Worm (Caenorhabditis elegans) whole organism, young adult: ENCODE results near the gene C46E10.1.

Experiments
- B0261.1 ChIP-seq: sonication (generic microtip); optimal IDR thresholded peaks from 2 replicates; lab custom pipeline; 2016; ENCODE audit warnings: mild to moderate bottlenecking, missing genetic modification characterization, moderate library complexity, missing compliant biosample characterization
- B0336.3 ChIP-seq: fragments of 200-800 bp; sonication (Bioruptor generic); IDR thresholded peaks from 2 replicates; pipeline ENCODE4 v1.3.6; 2022; ENCODE audit warnings: missing genetic modification characterization, missing compliant biosample characterization
- F33H1.4 ChIP-seq: fragments of 200-800 bp; sonication (Bioruptor generic); IDR thresholded peaks from 2 replicates; pipeline ENCODE4 v1.3.6; 2022; ENCODE audit warnings: missing genetic modification reagents, missing genetic modification characterization, missing compliant biosample characterization
- F39B2.1 ChIP-seq: fragments of 200-800 bp; sonication (Bioruptor generic); IDR thresholded peaks from 2 replicates; pipeline ENCODE4 v1.3.6; 2022; ENCODE audit warnings: missing genetic modification reagents, missing genetic modification characterization, missing compliant biosample characterization
- F49E8.2 ChIP-seq: sonication (generic microtip); optimal IDR thresholded peaks from 3 replicates; lab custom pipeline; 2017; ENCODE audit warnings: missing genetic modification characterization, mild to moderate bottlenecking, missing compliant biosample characterization, antibody characterized with exemption, moderate library complexity; ENCODE audit not compliant: insufficient read depth
- K11D2.4 ChIP-seq: fragments of 200-800 bp; sonication (Bioruptor generic); IDR thresholded peaks from 2 replicates; pipeline ENCODE4 v1.3.6; 2022; ENCODE audit warnings: missing genetic modification reagents, missing genetic modification characterization, missing compliant biosample characterization
- Y79H2A.3 ChIP-seq: fragments of 200-800 bp; sonication (Bioruptor generic); conservative IDR thresholded peaks from 2 replicates; pipeline ENCODE4 v1.3.6; 2022; ENCODE audit warnings: missing genetic modification reagents, missing genetic modification characterization, missing compliant biosample characterization
- aptf-2 ChIP-seq: fragments of 200-800 bp; sonication (Bioruptor generic); conservative IDR thresholded peaks from 2 replicates; pipeline ENCODE4 v1.3.6; 2022; ENCODE audit warnings: missing genetic modification reagents, missing genetic modification characterization, missing compliant biosample characterization
- atf-7 ChIP-seq: sonication (generic microtip); optimal IDR thresholded peaks from 2 replicates; lab custom pipeline; 2017; ENCODE audit warnings: mild to moderate bottlenecking, missing genetic modification characterization, missing compliant biosample characterization
- ceh-79 ChIP-seq: sonication (generic microtip); optimal IDR thresholded peaks from 2 replicates; lab custom pipeline; 2017; ENCODE audit warnings: mild to moderate bottlenecking, missing genetic modification characterization, missing compliant biosample characterization
- dox-1 ChIP-seq: fragments of 200-800 bp; sonication (Bioruptor generic); IDR thresholded peaks from 2 replicates; pipeline ENCODE4 v1.3.6; 2022; ENCODE audit warnings: missing genetic modification reagents, missing genetic modification characterization, missing compliant biosample characterization
- dpff-1 ChIP-seq: sonication (generic microtip); optimal IDR thresholded peaks from 2 replicates; lab custom pipeline; 2017; ENCODE audit warnings: mild to moderate bottlenecking, missing genetic modification characterization, missing compliant biosample characterization
- egl-18 ChIP-seq: fragments of 200-800 bp; sonication (Bioruptor generic); IDR thresholded peaks from 2 replicates; pipeline ENCODE4 v1.3.6; 2022; ENCODE audit warnings: missing genetic modification reagents, missing genetic modification characterization, missing compliant biosample characterization
- gei-17 ChIP-seq: fragments of 200-800 bp; sonication (Bioruptor generic); optimal IDR thresholded peaks from 2 replicates; lab custom pipeline; 2018; ENCODE audit warnings: mild to moderate bottlenecking, missing genetic modification characterization, missing compliant biosample characterization
- hlh-26 ChIP-seq: fragments of 200-800 bp; sonication (Bioruptor generic); conservative IDR thresholded peaks from 2 replicates; pipeline ENCODE4 v1.3.6; 2022; ENCODE audit warnings: missing genetic modification reagents, missing genetic modification characterization, missing compliant biosample characterization
- hmg-1.2 ChIP-seq: fragments of 200-800 bp; sonication (Bioruptor generic); IDR thresholded peaks from 2 replicates; pipeline ENCODE4 v1.3.6; 2022; ENCODE audit warnings: missing genetic modification reagents, missing genetic modification characterization, missing compliant biosample characterization
- hsf-1 ChIP-seq: fragments of 200-800 bp; sonication (Bioruptor generic); IDR thresholded peaks from 2 replicates; pipeline ENCODE4 v1.3.6; 2022; ENCODE audit warnings: missing genetic modification reagents, missing genetic modification characterization, missing compliant biosample characterization
- lag-1 ChIP-seq: fragments of 200-800 bp; sonication (Bioruptor generic); IDR thresholded peaks from 2 replicates; pipeline ENCODE4 v1.3.6; 2022; ENCODE audit warnings: missing genetic modification reagents, missing genetic modification characterization, missing compliant biosample characterization
- madf-10 ChIP-seq: sonication (generic microtip); optimal IDR thresholded peaks from 2 replicates; lab custom pipeline; 2016; ENCODE audit warnings: mild to moderate bottlenecking, missing genetic modification characterization, missing compliant biosample characterization
- madf-3 ChIP-seq: fragments of 200-800 bp; sonication (Bioruptor generic); IDR thresholded peaks from 2 replicates; pipeline ENCODE4 v1.3.6; 2022; ENCODE audit warnings: missing genetic modification reagents, missing genetic modification characterization, missing compliant biosample characterization
- madf-8 ChIP-seq: fragments of 200-800 bp; sonication (Bioruptor generic); conservative IDR thresholded peaks from 2 replicates; pipeline ENCODE4 v1.3.6; 2022; ENCODE audit warnings: missing genetic modification reagents, missing genetic modification characterization, missing compliant biosample characterization
- mel-28 ChIP-seq: sonication (generic microtip); optimal IDR thresholded peaks from 2 replicates; lab custom pipeline; 2016; ENCODE audit warnings: borderline replicate concordance, mild to moderate bottlenecking, missing genetic modification characterization, missing compliant biosample characterization
- nfya-2 ChIP-seq: fragments of 200-800 bp; sonication (Bioruptor generic); IDR thresholded peaks from 2 replicates; pipeline ENCODE4 v1.3.6; 2022; ENCODE audit warnings: missing genetic modification reagents, missing genetic modification characterization, missing compliant biosample characterization
- nfyb-1 ChIP-seq: fragments of 200-800 bp; sonication (Bioruptor generic); IDR thresholded peaks from 2 replicates; pipeline ENCODE4 v1.3.6; 2022; ENCODE audit warnings: missing genetic modification reagents, missing genetic modification characterization, missing compliant biosample characterization
- nhr-120 ChIP-seq: fragments of 200-800 bp; sonication (Bioruptor generic); IDR thresholded peaks from 2 replicates; pipeline ENCODE4 v1.3.6; 2022; ENCODE audit warnings: missing genetic modification characterization, missing compliant biosample characterization
- nhr-80 ChIP-seq: sonication (generic microtip); optimal IDR thresholded peaks from 2 replicates; lab custom pipeline; 2016; ENCODE audit warnings: missing genetic modification characterization, missing compliant biosample characterization
- snpc-1.3 ChIP-seq: sonication (generic microtip); optimal IDR thresholded peaks from 2 replicates; lab custom pipeline; 2017; ENCODE audit warnings: missing genetic modification characterization, mild to moderate bottlenecking, missing compliant biosample characterization, antibody characterized with exemption, moderate library complexity, missing genotype, missing genetic modification reagents; ENCODE audit not compliant: insufficient read depth
- snpc-4 ChIP-seq, 5 experiments: fragments of 150-350 bp in 1 of 5; sonication (generic microtip) in 4 of 5; optimal IDR thresholded peaks; 2 replicates each; lab custom pipeline; 2014 to 2018; ENCODE audit warnings: missing genetic modification characterization in 5 of 5, missing biosample characterization in 3 of 5, antibody characterized with exemption in 2 of 5, mild to moderate bottlenecking in 2 of 5, missing compliant biosample characterization in 2 of 5, missing genotype in 2 of 5, moderate library complexity in 2 of 5, missing genetic modification reagents in 1 of 5
- sptf-2 ChIP-seq: fragments of 200-800 bp; sonication (Bioruptor generic); optimal IDR thresholded peaks from 2 replicates; lab custom pipeline; 2018; ENCODE audit warnings: mild to moderate bottlenecking, missing genetic modification characterization, missing compliant biosample characterization
- tbp1 ChIP-seq: fragments of 200-800 bp; sonication (Bioruptor generic); optimal IDR thresholded peaks from 2 replicates; lab custom pipeline; 2018; ENCODE audit warnings: mild to moderate bottlenecking, missing genetic modification characterization, missing compliant biosample characterization
- tbx-9 ChIP-seq: sonication (generic microtip); optimal IDR thresholded peaks from 2 replicates; lab custom pipeline; 2016; ENCODE audit warnings: borderline replicate concordance, missing genetic modification characterization, inconsistent platforms, missing compliant biosample characterization
- zim-3 ChIP-seq: sonication (generic microtip); optimal IDR thresholded peaks from 2 replicates; lab custom pipeline; 2017; ENCODE audit warnings: mild to moderate bottlenecking, missing genetic modification characterization, moderate library complexity, missing compliant biosample characterization
- ztf-22 ChIP-seq: fragments of 200-800 bp; sonication (Bioruptor generic); optimal IDR thresholded peaks from 2 replicates; lab custom pipeline; 2018; ENCODE audit warnings: mild to moderate bottlenecking, missing genetic modification characterization, moderate library complexity, missing compliant biosample characterization

Gene C46E10.1

DNA sequence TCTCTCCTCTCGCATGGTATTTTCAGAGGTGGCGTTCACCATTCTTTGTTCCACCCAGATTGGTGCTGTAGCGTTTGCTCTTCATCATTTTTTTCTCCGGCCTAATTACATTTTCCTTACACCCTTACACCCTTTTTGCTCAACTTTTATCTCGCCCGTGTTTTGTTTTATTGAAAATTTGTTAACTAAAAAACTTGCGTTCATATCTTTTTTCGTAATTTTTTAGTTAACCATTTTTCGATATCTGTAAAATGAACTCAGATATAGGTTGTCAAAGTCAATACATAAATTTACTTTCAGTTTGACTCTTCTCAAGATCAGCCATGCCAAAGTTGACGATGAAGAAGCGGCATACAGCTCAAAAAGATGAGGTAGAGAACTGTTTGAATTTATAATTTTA is 17.6 kb downstream of the C46E10.1 start, which contains the start of gene F12E12.1:
Gene F12E12.1 (plus strand): TSS at position 301 of the 400 bp plus-strand sequence.
- TF ChIP-seq F49E8.2 (tag; lab: Kevin White, UChicago), result no peak
- no peak for TF ChIP-seq ceh-79
- TF ChIP-seq B0261.1 (tag; lab: Kevin White, UChicago), result no peak
- TF ChIP-seq egl-18 (GFP tag; lab: Robert Waterston, UW), result no peak
- TF ChIP-seq Y79H2A.3 (GFP tag; lab: Robert Waterston, UW), result no peak

- TF ChIP-seq tbp1 (GFP tag; lab: Kevin White, UChicago) (peak; percentile 29), dox-1 (GFP tag; lab: Robert Waterston, UW) (0 out of 2 replicates have a peak, but pooled peaks have one; percentile 11), nhr-80 (peak; percentile 58), snpc-4 (GFP tag; optimal IDR thresholded peaks at IDR 0.05; lab: Kevin White, UChicago) (no peak), snpc-4 (tag; optimal IDR thresholded peaks at IDR 0.05; lab: Kevin White, UChicago) (no peak)
Measured at ce11 chrII:3743684-3744200, 19.7 kb downstream of the C46E10.1 start, which contains the start of gene nta-1. Gene nta-1 (minus strand): TSS chrII:3743814.

DNA sequence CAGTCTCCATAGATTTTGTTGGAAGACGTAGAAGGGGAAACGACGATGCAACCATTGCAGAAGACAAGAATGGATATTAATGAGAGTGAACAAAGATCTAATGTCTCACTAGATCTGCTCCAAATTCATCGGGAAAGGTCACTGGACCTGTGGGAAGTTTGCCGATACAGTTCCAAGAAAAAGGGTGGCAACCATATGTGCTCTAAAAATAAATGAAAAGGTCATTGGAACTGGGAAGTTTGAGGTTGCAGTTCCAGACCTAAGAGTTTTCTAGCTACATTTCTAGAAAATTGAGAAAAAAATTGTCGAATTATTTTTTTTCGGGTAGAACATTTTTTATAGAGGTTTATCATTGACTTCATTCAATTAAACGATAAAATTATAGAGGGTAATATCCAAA is 23.4 kb downstream of the C46E10.1 start, which contains the start of gene fbxb-92:
Gene fbxb-92 (minus strand): TSS at position 101 of the 400 bp plus-strand sequence.
- TF ChIP-seq F49E8.2 (tag; lab: Kevin White, UChicago), result no peak
- TF ChIP-seq nfya-2 (GFP tag; lab: Robert Waterston, UW), result no peak
- no peak for TF ChIP-seq snpc-1.3 (tag; lab: Kevin White, UChicago)
- no peak for TF ChIP-seq zim-3 (tag; lab: Kevin White, UChicago)
- no peak for TF ChIP-seq tbx-9

ce11 chrII:3748719-3749118 is 24.7 kb downstream of the C46E10.1 start, which contains the start of gene fbxb-90:
Gene fbxb-90 (minus strand): TSS chrII:3748819.
- TF ChIP-seq F33H1.4 (GFP tag; lab: Robert Waterston, UW) (no peak), tbx-9 (no peak), sptf-2 (no peak), K11D2.4 (GFP tag; lab: Robert Waterston, UW) (no peak), dpff-1 (tag; lab: Kevin White, UChicago) (no peak), madf-10 (tag; lab: Kevin White, UChicago) (no peak), hsf-1 (GFP tag; lab: Robert Waterston, UW) (no peak), nhr-80 (no peak), F49E8.2 (tag; lab: Kevin White, UChicago) (no peak), madf-3 (no peak), mel-28 (tag; lab: Kevin White, UChicago) (no peak), gei-17 (GFP tag; lab: Kevin White, UChicago) (no peak), hmg-1.2 (GFP tag; lab: Robert Waterston, UW) (no peak), B0336.3 (GFP tag; lab: Robert Waterston, UW) (no peak)
- TF ChIP-seq, all 124 proteins: peak for 0

DNA sequence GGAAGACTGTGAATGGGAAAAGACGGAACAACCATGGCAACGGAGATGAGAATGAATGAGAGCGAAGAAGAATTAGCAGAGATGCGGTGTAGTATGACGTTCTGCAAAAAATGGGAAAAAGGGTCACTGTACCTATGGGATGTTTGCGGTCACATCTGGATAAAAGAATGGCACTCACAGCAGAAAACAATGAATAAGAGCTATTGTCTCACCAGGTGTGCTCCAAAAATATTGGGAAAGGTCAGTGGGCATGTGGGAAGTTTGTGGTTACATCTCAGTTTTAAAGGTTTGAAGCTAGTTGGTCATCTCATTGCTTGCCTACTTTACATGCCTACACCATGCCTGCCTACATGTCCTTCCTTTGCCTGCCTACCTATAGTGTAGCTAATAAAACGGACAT is 26.7 kb downstream of the C46E10.1 start, which contains the start of gene fbxb-91:
Gene fbxb-91 (minus strand): TSS at position 101 of the 400 bp plus-strand sequence.
- TF ChIP-seq aptf-2 (GFP tag; lab: Robert Waterston, UW) (no peak), lag-1 (GFP tag; lab: Robert Waterston, UW) (no peak), atf-7 (tag; lab: Kevin White, UChicago) (no peak), B0261.1 (tag; lab: Kevin White, UChicago) (no peak), hsf-1 (GFP tag; lab: Robert Waterston, UW) (no peak), zim-3 (tag; lab: Kevin White, UChicago) (no peak), hlh-26 (no peak), ztf-22 (GFP tag; lab: Kevin White, UChicago) (no peak), nhr-120 (GFP tag; lab: Robert Waterston, UW) (no peak), madf-8 (GFP tag; lab: Robert Waterston, UW) (no peak), F39B2.1 (no peak), nfyb-1 (GFP tag; lab: Robert Waterston, UW) (no peak)
